Fruit fly (Drosophila melanogaster) whole organism: Measurements from ENCODE around the gene ssp6.

ENCODE experiments used
- CG8478 ChIP-seq: fragments of >200 bp; optimal IDR thresholded peaks from 2 replicates; lab custom pipeline; 2018; ENCODE audit warnings: inconsistent platforms
- Dll ChIP-seq: fragments of >200 bp; optimal IDR thresholded peaks from 2 replicates; lab custom pipeline; 2017
- EcR ChIP-seq, 2 experiments: fragments of >200 bp; optimal IDR thresholded peaks; 2 replicates each; lab custom pipeline; 2017; ENCODE audit warnings: missing biosample characterization in 2 of 2, missing genetic modification characterization in 2 of 2, missing genetic modification reagents in 2 of 2
- pan ChIP-seq: fragments of >200 bp; optimal IDR thresholded peaks from 2 replicates; lab custom pipeline; 2017
- psq ChIP-seq: fragments of >200 bp; optimal IDR thresholded peaks from 2 replicates; lab custom pipeline; 2017
- usp ChIP-seq: fragments of >200 bp; optimal IDR thresholded peaks from 2 replicates; lab custom pipeline; 2017; ENCODE audit warnings: missing biosample characterization, missing genetic modification characterization, mixed read lengths

DNA sequence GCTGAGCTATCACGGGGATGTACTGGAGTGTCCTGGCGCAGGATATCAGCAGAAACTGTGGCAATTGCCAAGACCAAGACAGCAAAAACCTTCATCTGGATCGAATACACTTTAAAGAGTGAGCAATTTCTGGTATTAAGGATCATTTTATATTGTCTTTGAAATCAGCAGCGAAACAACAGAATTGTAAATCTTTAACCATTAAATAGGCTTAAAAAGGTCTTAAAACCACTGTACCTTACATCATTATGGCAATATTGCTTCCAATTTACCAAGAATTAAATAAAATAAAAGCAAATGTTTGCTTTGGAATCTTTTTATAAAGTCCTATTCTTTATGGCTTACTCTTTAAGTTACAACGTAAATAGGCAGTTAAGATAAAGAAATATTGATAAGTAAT, 42.0 kb upstream of the ssp6 start, which contains the start of gene CG10477:
- TF ChIP-seq pan, result no peak
- TF ChIP-seq CG8478 (lab: Kevin White, UChicago), result no peak
- no peak for TF ChIP-seq Dll
- no peak for TF ChIP-seq psq (lab: Kevin White, UChicago)
- TF ChIP-seq EcR (GFP tag; optimal IDR thresholded peaks at IDR 0.05; lab: Kevin White, UChicago), result no peak
- no peak for TF ChIP-seq usp (GFP tag; lab: Kevin White, UChicago)
